Worm (Caenorhabditis elegans) whole organism, L2 larva: Measurements from ENCODE around the gene cank-26.
A peak's percentile ranks its signal among the peaks of the same experiment; 100 is the strongest.

Experiments
- C34F6.9 ChIP-seq: fragments of 150-350 bp; optimal IDR thresholded peaks from 2 replicates; lab custom pipeline; 2014; ENCODE audit warnings: missing biosample characterization, missing genetic modification characterization
- F13H6.1 ChIP-seq: sonication (generic microtip); optimal IDR thresholded peaks from 2 replicates; lab custom pipeline; 2016; ENCODE audit warnings: missing genetic modification characterization, missing compliant biosample characterization
- R02D3.7 ChIP-seq: fragments of 150-350 bp; optimal IDR thresholded peaks from 2 replicates; lab custom pipeline; 2014; ENCODE audit warnings: missing biosample characterization, missing genetic modification characterization
- Y55F3AM.14 ChIP-seq: fragments of 200-800 bp; sonication (Bioruptor generic); optimal IDR thresholded peaks from 2 replicates; lab custom pipeline; 2018; ENCODE audit warnings: mild to moderate bottlenecking, missing genetic modification characterization, missing compliant biosample characterization
- ZK546.5 ChIP-seq: sonication (generic microtip); optimal IDR thresholded peaks from 2 replicates; lab custom pipeline; 2017; ENCODE audit warnings: missing biosample characterization, missing genetic modification characterization
- alr-1 ChIP-seq: fragments of 150-350 bp; optimal IDR thresholded peaks from 2 replicates; lab custom pipeline; 2014; ENCODE audit warnings: missing biosample characterization, missing genetic modification characterization
- aly-2 ChIP-seq: fragments of 150-350 bp; optimal IDR thresholded peaks from 2 replicates; lab custom pipeline; 2014; ENCODE audit warnings: missing biosample characterization, missing genetic modification characterization
- ama-1 ChIP-seq: fragments of 150-350 bp; optimal IDR thresholded peaks from 2 replicates; lab custom pipeline; 2018; ENCODE audit warnings: inconsistent platforms
- blmp-1 ChIP-seq: sonication (generic microtip); optimal IDR thresholded peaks from 2 replicates; lab custom pipeline; 2017; ENCODE audit warnings: missing genetic modification characterization, mild to moderate bottlenecking, missing compliant biosample characterization, antibody characterized with exemption, moderate library complexity; ENCODE audit not compliant: insufficient read depth
- ceh-16 ChIP-seq: fragments of 150-350 bp; optimal IDR thresholded peaks from 2 replicates; lab custom pipeline; 2014; ENCODE audit warnings: missing biosample characterization, missing genetic modification characterization
- ceh-82 ChIP-seq: fragments of 150-350 bp; optimal IDR thresholded peaks from 2 replicates; lab custom pipeline; 2014; ENCODE audit warnings: missing biosample characterization, missing genetic modification characterization
- crh-2 ChIP-seq: sonication (generic microtip); optimal IDR thresholded peaks from 2 replicates; lab custom pipeline; 2017; ENCODE audit warnings: missing biosample characterization, missing genetic modification characterization
- dmd-4 ChIP-seq: sonication (generic microtip); optimal IDR thresholded peaks from 2 replicates; lab custom pipeline; 2017; ENCODE audit warnings: missing biosample characterization, missing genetic modification characterization
- egl-27 ChIP-seq: sonication (generic microtip); optimal IDR thresholded peaks from 3 replicates; lab custom pipeline; 2017; ENCODE audit warnings: missing biosample characterization, missing genetic modification reagents, missing genetic modification characterization
- elt-1 ChIP-seq: fragments of 150-350 bp; optimal IDR thresholded peaks from 2 replicates; lab custom pipeline; 2014; ENCODE audit warnings: missing biosample characterization, missing genetic modification characterization
- elt-3 ChIP-seq: sonication (generic microtip); optimal IDR thresholded peaks from 2 replicates; lab custom pipeline; 2017; ENCODE audit warnings: missing biosample characterization, missing genetic modification characterization
- fos-1 ChIP-seq: fragments of 150-350 bp; optimal IDR thresholded peaks from 2 replicates; lab custom pipeline; 2014; ENCODE audit warnings: missing biosample characterization, missing genetic modification characterization
- gmeb-1 ChIP-seq: fragments of 150-350 bp; optimal IDR thresholded peaks from 2 replicates; lab custom pipeline; 2014; ENCODE audit warnings: missing biosample characterization, missing genetic modification characterization
- lin-11 ChIP-seq: fragments of 150-350 bp; sonication (generic microtip); optimal IDR thresholded peaks from 2 replicates; lab custom pipeline; 2014; ENCODE audit warnings: missing biosample characterization, missing genetic modification characterization, inconsistent platforms, mixed read lengths
- lin-13 ChIP-seq: fragments of 150-350 bp; optimal IDR thresholded peaks from 2 replicates; lab custom pipeline; 2014; ENCODE audit warnings: missing biosample characterization, missing genetic modification reagents, missing genetic modification characterization
- lin-39 ChIP-seq: fragments of 150-350 bp; optimal IDR thresholded peaks from 2 replicates; lab custom pipeline; 2014; ENCODE audit warnings: missing biosample characterization, missing genetic modification reagents, missing genetic modification characterization
- lsy-2 ChIP-seq, 2 experiments: fragments of 150-350 bp in 1 of 2; sonication (generic microtip) in 1 of 2; optimal IDR thresholded peaks; 2 replicates each; lab custom pipeline; 2014 to 2017; ENCODE audit warnings: missing biosample characterization in 2 of 2, missing genetic modification characterization in 2 of 2
- mab-5 ChIP-seq: fragments of 150-350 bp; optimal IDR thresholded peaks from 2 replicates; lab custom pipeline; 2014; ENCODE audit warnings: missing biosample characterization, missing genetic modification characterization
- mbf-1 ChIP-seq: sonication (generic microtip); optimal IDR thresholded peaks from 2 replicates; lab custom pipeline; 2017; ENCODE audit warnings: missing biosample characterization, missing genetic modification characterization
- mdl-1 ChIP-seq, 2 experiments: fragments of 150-350 bp in 1 of 2; sonication (generic microtip) in 1 of 2; optimal IDR thresholded peaks; 2 replicates each; lab custom pipeline; 2017; ENCODE audit warnings: missing biosample characterization in 2 of 2, missing genetic modification characterization in 2 of 2
- nhr-10 ChIP-seq: sonication (generic microtip); optimal IDR thresholded peaks from 2 replicates; lab custom pipeline; 2017; ENCODE audit warnings: missing biosample characterization, missing genetic modification characterization
- nhr-11 ChIP-seq: fragments of 150-350 bp; optimal IDR thresholded peaks from 2 replicates; lab custom pipeline; 2014; ENCODE audit warnings: missing biosample characterization, missing genetic modification characterization
- nhr-12 ChIP-seq: fragments of 150-350 bp; optimal IDR thresholded peaks from 2 replicates; lab custom pipeline; 2014; ENCODE audit warnings: missing biosample characterization, missing genetic modification characterization
- nhr-129 ChIP-seq: fragments of 150-350 bp; optimal IDR thresholded peaks from 2 replicates; lab custom pipeline; 2014; ENCODE audit warnings: missing biosample characterization, missing genetic modification characterization
- nhr-21 ChIP-seq: fragments of 150-350 bp; optimal IDR thresholded peaks from 2 replicates; lab custom pipeline; 2014; ENCODE audit warnings: missing biosample characterization, missing genetic modification characterization
- nhr-23 ChIP-seq: fragments of 150-350 bp; optimal IDR thresholded peaks from 2 replicates; lab custom pipeline; 2014; ENCODE audit warnings: missing biosample characterization, missing genetic modification reagents, missing genetic modification characterization
- nhr-237 ChIP-seq: fragments of 150-350 bp; optimal IDR thresholded peaks from 2 replicates; lab custom pipeline; 2014; ENCODE audit warnings: missing biosample characterization, missing genetic modification characterization
- nhr-25 ChIP-seq: fragments of 150-350 bp; sonication (generic microtip); optimal IDR thresholded peaks from 3 replicates; lab custom pipeline; 2014; ENCODE audit warnings: missing biosample characterization, missing genetic modification characterization
- nhr-6 ChIP-seq: fragments of 150-350 bp; optimal IDR thresholded peaks from 2 replicates; lab custom pipeline; 2014; ENCODE audit warnings: missing biosample characterization, missing genetic modification characterization
- nhr-77 ChIP-seq: fragments of 150-350 bp; optimal IDR thresholded peaks from 2 replicates; lab custom pipeline; 2014; ENCODE audit warnings: missing biosample characterization, missing genetic modification characterization
- peb-1 ChIP-seq: fragments of 150-350 bp; optimal IDR thresholded peaks from 2 replicates; lab custom pipeline; 2014; ENCODE audit warnings: missing biosample characterization, missing genetic modification characterization
- sem-4 ChIP-seq: fragments of 150-350 bp; optimal IDR thresholded peaks from 2 replicates; lab custom pipeline; 2014; ENCODE audit warnings: missing biosample characterization, missing genetic modification reagents, missing genetic modification characterization
- skn-1 ChIP-seq: sonication (generic microtip); optimal IDR thresholded peaks from 2 replicates; lab custom pipeline; 2017; ENCODE audit warnings: missing biosample characterization, missing genetic modification characterization
- sma-3 ChIP-seq: sonication (generic microtip); optimal IDR thresholded peaks from 2 replicates; lab custom pipeline; 2016; ENCODE audit warnings: missing genetic modification reagents, missing genetic modification characterization, missing compliant biosample characterization
- sma-9 ChIP-seq, 2 experiments: fragments of 150-350 bp in 1 of 2; sonication (generic microtip) in 1 of 2; optimal IDR thresholded peaks; 2 replicates each; lab custom pipeline; 2014 to 2016; ENCODE audit warnings: missing genetic modification characterization in 2 of 2, mild to moderate bottlenecking in 1 of 2, missing biosample characterization in 1 of 2, missing compliant biosample characterization in 1 of 2, missing genetic modification reagents in 1 of 2, moderate library complexity in 1 of 2
- snpc-4 ChIP-seq: fragments of 150-350 bp; optimal IDR thresholded peaks from 2 replicates; lab custom pipeline; 2014; ENCODE audit warnings: missing biosample characterization, missing genetic modification characterization
- unc-39 ChIP-seq: fragments of 150-350 bp; optimal IDR thresholded peaks from 2 replicates; lab custom pipeline; 2014; ENCODE audit warnings: missing biosample characterization, missing genetic modification characterization
- unc-55 ChIP-seq: fragments of 150-350 bp; sonication (generic microtip); optimal IDR thresholded peaks from 3 replicates; lab custom pipeline; 2014; ENCODE audit warnings: missing biosample characterization, missing genetic modification reagents, missing genetic modification characterization
- unc-62 ChIP-seq: fragments of 150-350 bp; optimal IDR thresholded peaks from 2 replicates; lab custom pipeline; 2014; ENCODE audit warnings: missing biosample characterization, missing genetic modification reagents, missing genetic modification characterization
- zag-1 ChIP-seq: fragments of 150-350 bp; optimal IDR thresholded peaks from 2 replicates; lab custom pipeline; 2014; ENCODE audit warnings: missing biosample characterization, missing genetic modification characterization
- ztf-1 ChIP-seq: fragments of 200-800 bp; sonication (Bioruptor generic); conservative IDR thresholded peaks from 2 replicates; pipeline ENCODE4 v1.3.6; 2022; ENCODE audit warnings: missing genetic modification characterization, missing compliant biosample characterization
- ztf-11 ChIP-seq: sonication (generic microtip); optimal IDR thresholded peaks from 2 replicates; lab custom pipeline; 2017; ENCODE audit warnings: missing biosample characterization, missing genetic modification characterization
- ztf-4 ChIP-seq: fragments of 150-350 bp; optimal IDR thresholded peaks from 2 replicates; lab custom pipeline; 2014; ENCODE audit warnings: missing biosample characterization, missing genetic modification characterization

cank-26 gene

ce11 chrII:3957455-3958212 is 17.2 kb downstream of the cank-26 start:
- TF ChIP-seq gmeb-1 (tag; lab: Kevin White, UChicago) (peak; percentile 5), crh-2 (tag; lab: Kevin White, UChicago) (peak; percentile 61), lin-39 (tag; lab: Kevin White, UChicago) (no peak)

ce11 chrII:3956744-3957143 is 18.1 kb downstream of the cank-26 start:
- TF ChIP-seq ama-1 (no peak), lin-39 (tag; lab: Kevin White, UChicago) (no peak), sma-3 (GFP tag; lab: Kevin White, UChicago) (no peak), nhr-6 (tag; lab: Kevin White, UChicago) (no peak), unc-55 (peak; percentile 27), nhr-12 (tag; lab: Kevin White, UChicago) (no peak), zag-1 (tag; lab: Kevin White, UChicago) (peak; percentile 6), ztf-4 (no peak), ceh-82 (tag; lab: Kevin White, UChicago) (no peak), peb-1 (tag; lab: Kevin White, UChicago) (no peak), R02D3.7 (no peak), mdl-1 (tag; optimal IDR thresholded peaks at IDR 0.05; lab: Kevin White, UChicago) (no peak), F13H6.1 (peak; percentile 47), egl-27 (no peak), unc-39 (tag; lab: Kevin White, UChicago) (no peak), dmd-4 (tag; lab: Kevin White, UChicago) (no peak), gmeb-1 (tag; lab: Kevin White, UChicago) (no peak), crh-2 (tag; lab: Kevin White, UChicago) (peak; percentile 5), nhr-237 (tag; lab: Kevin White, UChicago) (no peak), nhr-23 (tag; lab: Kevin White, UChicago) (no peak), nhr-11 (tag; lab: Kevin White, UChicago) (no peak), nhr-21 (no peak), ZK546.5 (tag; lab: Kevin White, UChicago) (no peak), ztf-1 (GFP tag; lab: Robert Waterston, UW) (no peak), nhr-77 (tag; lab: Kevin White, UChicago) (no peak), ztf-11 (no peak), ceh-16 (tag; lab: Kevin White, UChicago) (no peak), sma-9 (GFP tag; optimal IDR thresholded peaks at IDR 0.05; lab: Kevin White, UChicago) (peak; percentile 44), sma-9 (tag; optimal IDR thresholded peaks at IDR 0.05; lab: Kevin White, UChicago) (no peak), aly-2 (tag; lab: Kevin White, UChicago) (no peak), alr-1 (tag; lab: Kevin White, UChicago) (no peak), skn-1 (tag; lab: Kevin White, UChicago) (no peak), elt-3 (tag; lab: Kevin White, UChicago) (no peak), nhr-129 (tag; lab: Kevin White, UChicago) (no peak), elt-1 (tag; lab: Kevin White, UChicago) (no peak), lin-13 (GFP tag; lab: Kevin White, UChicago) (no peak), mab-5 (tag; lab: Kevin White, UChicago) (peak; percentile 14), sem-4 (tag; lab: Kevin White, UChicago) (peak; percentile 66), lin-11 (tag; lab: Kevin White, UChicago) (no peak), fos-1 (tag; lab: Kevin White, UChicago) (no peak), Y55F3AM.14 (GFP tag; lab: Kevin White, UChicago) (no peak), C34F6.9 (tag; lab: Kevin White, UChicago) (peak; percentile 76), snpc-4 (no peak), unc-62 (GFP tag; lab: Kevin White, UChicago) (no peak), nhr-10 (tag; lab: Kevin White, UChicago) (no peak), lsy-2 (tag; optimal IDR thresholded peaks at IDR 0.05; lab: Kevin White, UChicago) (peak in 1 of 2 experiments; percentile 50), mbf-1 (no peak), nhr-25 (no peak), blmp-1 (tag; lab: Kevin White, UChicago) (no peak)
